Worm (Caenorhabditis elegans) whole organism, L4 larva: ENCODE data around the gene gei-13.

Experiments used
- D1046.2 ChIP-seq: fragments of 200-800 bp; sonication (Bioruptor generic); IDR thresholded peaks from 2 replicates; pipeline ENCODE4 v1.3.6; 2022; ENCODE audit warnings: missing genetic modification characterization, missing compliant biosample characterization
- R02D3.7 ChIP-seq: fragments of 150-350 bp; sonication (generic microtip); optimal IDR thresholded peaks from 3 replicates; lab custom pipeline; 2014; ENCODE audit warnings: missing biosample characterization, missing genetic modification characterization
- Y48G9A.11 ChIP-seq: fragments of 200-800 bp; sonication (Bioruptor generic); IDR thresholded peaks from 2 replicates; pipeline ENCODE4 v1.3.6; 2022; ENCODE audit warnings: missing genetic modification reagents, missing genetic modification characterization, missing compliant biosample characterization
- Y75B8A.6 ChIP-seq: fragments of 200-800 bp; sonication (Bioruptor generic); IDR thresholded peaks from 2 replicates; pipeline ENCODE4 v1.3.6; 2022; ENCODE audit warnings: missing genetic modification reagents, missing genetic modification characterization, missing compliant biosample characterization
- ZK337.2 ChIP-seq: fragments of 200-800 bp; sonication (Bioruptor generic); IDR thresholded peaks from 2 replicates; pipeline ENCODE4 v1.3.6; 2022; ENCODE audit warnings: missing genetic modification reagents, missing genetic modification characterization, missing compliant biosample characterization
- aha-1 ChIP-seq: fragments of 150-350 bp; peaks from one replicate; lab custom pipeline; 2014; ENCODE audit warnings: missing biosample characterization, missing genetic modification characterization
- aly-2 ChIP-seq: sonication (generic microtip); optimal IDR thresholded peaks from 2 replicates; lab custom pipeline; 2018; ENCODE audit warnings: missing biosample characterization, missing genetic modification characterization
- attf-4 ChIP-seq: sonication (generic microtip); optimal IDR thresholded peaks from 3 replicates; lab custom pipeline; 2017; ENCODE audit warnings: missing biosample characterization, missing genetic modification characterization
- ceh-32 ChIP-seq: sonication (generic microtip); optimal IDR thresholded peaks from 2 replicates; lab custom pipeline; 2016; ENCODE audit warnings: mild to moderate bottlenecking, missing genetic modification characterization, missing compliant biosample characterization; ENCODE audit not compliant: poor library complexity
- cey-2 ChIP-seq: sonication (generic microtip); optimal IDR thresholded peaks from 3 replicates; lab custom pipeline; 2017; ENCODE audit warnings: missing genetic modification characterization, mild to moderate bottlenecking, missing compliant biosample characterization, antibody characterized with exemption, borderline replicate concordance; ENCODE audit not compliant: insufficient read depth
- daf-12 ChIP-seq: fragments of 150-350 bp; optimal IDR thresholded peaks from 2 replicates; lab custom pipeline; 2014; ENCODE audit warnings: missing biosample characterization, missing genetic modification reagents, missing genetic modification characterization
- daf-19 ChIP-seq: fragments of 200-800 bp; sonication (Bioruptor generic); conservative IDR thresholded peaks from 2 replicates; pipeline ENCODE4 v1.3.6; 2022; ENCODE audit warnings: missing genetic modification characterization, missing compliant biosample characterization
- dmd-9 ChIP-seq: fragments of 200-800 bp; sonication (Bioruptor generic); IDR thresholded peaks from 2 replicates; pipeline ENCODE4 v1.3.6; 2022; ENCODE audit warnings: missing genetic modification reagents, missing genetic modification characterization, missing compliant biosample characterization
- dpl-1 ChIP-seq: fragments of 150-350 bp; optimal IDR thresholded peaks from 2 replicates; lab custom pipeline; 2014; ENCODE audit warnings: missing biosample characterization, missing genetic modification reagents, missing genetic modification characterization
- hlh-30 ChIP-seq: sonication (generic microtip); optimal IDR thresholded peaks from 2 replicates; lab custom pipeline; 2017; ENCODE audit warnings: antibody characterized with exemption, mild to moderate bottlenecking, missing genetic modification characterization, missing compliant biosample characterization; ENCODE audit not compliant: insufficient read depth
- lin-29 ChIP-seq: fragments of 200-800 bp; sonication (Bioruptor generic); IDR thresholded peaks from 2 replicates; pipeline ENCODE4 v1.3.6; 2022; ENCODE audit warnings: missing genetic modification reagents, missing genetic modification characterization, missing compliant biosample characterization
- lin-39 ChIP-seq: fragments of 150-350 bp; optimal IDR thresholded peaks from 2 replicates; lab custom pipeline; 2014; ENCODE audit warnings: missing biosample characterization, missing genetic modification reagents, missing genetic modification characterization
- lsy-2 ChIP-seq, 2 experiments: fragments of 150-350 bp in 1 of 2; sonication (generic microtip) in 1 of 2; optimal IDR thresholded peaks; 2 replicates each; lab custom pipeline; 2014 to 2017; ENCODE audit warnings: missing biosample characterization in 2 of 2, missing genetic modification characterization in 2 of 2
- mdl-1 ChIP-seq, 2 experiments: fragments of 150-350 bp in 1 of 2; sonication (generic microtip) in 1 of 2; optimal IDR thresholded peaks; 2 replicates each; lab custom pipeline; 2014 to 2017; ENCODE audit warnings: missing biosample characterization in 2 of 2, missing genetic modification characterization in 2 of 2
- mdt-29 ChIP-seq: fragments of 200-800 bp; sonication (Bioruptor generic); IDR thresholded peaks from 2 replicates; pipeline ENCODE4 v1.3.6; 2022; ENCODE audit warnings: missing genetic modification reagents, missing genetic modification characterization, missing compliant biosample characterization
- mep-1 ChIP-seq: fragments of 150-350 bp; sonication (generic microtip); optimal IDR thresholded peaks from 3 replicates; lab custom pipeline; 2014; ENCODE audit warnings: missing biosample characterization, missing genetic modification characterization
- mes-2 ChIP-seq: sonication (generic microtip); optimal IDR thresholded peaks from 2 replicates; lab custom pipeline; 2016; ENCODE audit warnings: missing genotype, mild to moderate bottlenecking, missing genetic modification characterization, missing compliant biosample characterization; ENCODE audit not compliant: poor library complexity, severe bottlenecking
- mxl-2 ChIP-seq: fragments of 200-800 bp; sonication (Bioruptor generic); conservative IDR thresholded peaks from 2 replicates; pipeline ENCODE4 v1.3.6; 2022; ENCODE audit warnings: missing genetic modification reagents, missing genetic modification characterization, missing compliant biosample characterization
- nhr-111 ChIP-seq: fragments of 200-800 bp; sonication (Bioruptor generic); optimal IDR thresholded peaks from 2 replicates; lab custom pipeline; 2018; ENCODE audit warnings: mild to moderate bottlenecking, missing genetic modification characterization, missing compliant biosample characterization
- nhr-237 ChIP-seq: sonication (generic microtip); optimal IDR thresholded peaks from 2 replicates; lab custom pipeline; 2017; ENCODE audit warnings: missing biosample characterization, missing genetic modification characterization
- nhr-25 ChIP-seq: sonication (generic microtip); optimal IDR thresholded peaks from 2 replicates; lab custom pipeline; 2017; ENCODE audit warnings: missing genetic modification characterization, mild to moderate bottlenecking, missing compliant biosample characterization, antibody characterized with exemption, moderate library complexity, borderline replicate concordance; ENCODE audit not compliant: insufficient read depth
- nhr-28 ChIP-seq: fragments of 150-350 bp; optimal IDR thresholded peaks from 2 replicates; lab custom pipeline; 2014; ENCODE audit warnings: missing biosample characterization, missing genetic modification characterization
- nhr-48 ChIP-seq: sonication (generic microtip); optimal IDR thresholded peaks from 2 replicates; lab custom pipeline; 2016; ENCODE audit warnings: mild to moderate bottlenecking, missing genetic modification characterization, missing compliant biosample characterization
- nhr-77 ChIP-seq: fragments of 150-350 bp; optimal IDR thresholded peaks from 2 replicates; lab custom pipeline; 2014; ENCODE audit warnings: missing biosample characterization, missing genetic modification characterization
- php-3 ChIP-seq: fragments of 200-800 bp; sonication (Bioruptor generic); IDR thresholded peaks from 2 replicates; pipeline ENCODE4 v1.3.6; 2022; ENCODE audit warnings: missing genetic modification reagents, missing genetic modification characterization, missing compliant biosample characterization
- rbr-2 ChIP-seq: sonication (generic microtip); optimal IDR thresholded peaks from 2 replicates; lab custom pipeline; 2016; ENCODE audit warnings: missing genotype, missing genetic modification characterization, missing compliant biosample characterization
- saeg-2 ChIP-seq: fragments of 200-800 bp; sonication (Bioruptor generic); IDR thresholded peaks from 2 replicates; pipeline ENCODE4 v1.3.6; 2022; ENCODE audit warnings: missing genetic modification reagents, missing genetic modification characterization, missing compliant biosample characterization
- sdz-12 ChIP-seq: fragments of 200-800 bp; sonication (Bioruptor generic); optimal IDR thresholded peaks from 2 replicates; lab custom pipeline; 2018; ENCODE audit warnings: mild to moderate bottlenecking, missing genetic modification characterization, missing compliant biosample characterization
- set-16 ChIP-seq: fragments of 200-800 bp; sonication (Bioruptor generic); IDR thresholded peaks from 2 replicates; pipeline ENCODE4 v1.3.6; 2022; ENCODE audit warnings: missing genetic modification reagents, missing genetic modification characterization, missing compliant biosample characterization
- snpc-1.2 ChIP-seq: fragments of 200-800 bp; sonication (Bioruptor generic); IDR thresholded peaks from 2 replicates; pipeline ENCODE4 v1.3.6; 2022; ENCODE audit warnings: missing genetic modification reagents, missing genetic modification characterization, missing compliant biosample characterization
- tag-97 ChIP-seq: fragments of 200-800 bp; sonication (Bioruptor generic); IDR thresholded peaks from 2 replicates; pipeline ENCODE4 v1.3.6; 2022; ENCODE audit warnings: missing genetic modification characterization, missing compliant biosample characterization
- tra-1 ChIP-seq: fragments of 200-800 bp; sonication (Bioruptor generic); IDR thresholded peaks from 2 replicates; pipeline ENCODE4 v1.3.6; 2022; ENCODE audit warnings: missing genetic modification reagents, missing genetic modification characterization, missing compliant biosample characterization
- unc-130 ChIP-seq: sonication (generic microtip); optimal IDR thresholded peaks from 2 replicates; lab custom pipeline; 2016; ENCODE audit warnings: missing genetic modification reagents, missing genetic modification characterization, missing compliant biosample characterization
- unc-62 ChIP-seq, 3 experiments: fragments of 150-350 bp in 1 of 3; sonication (generic microtip); optimal IDR thresholded peaks in 2 of 3; peaks in 1 of 3; 1 replicate in 1 of 3; 2 replicates in 2 of 3; lab custom pipeline; 2014 to 2017; ENCODE audit warnings: missing biosample characterization in 3 of 3, missing genetic modification characterization in 3 of 3, missing genetic modification reagents in 3 of 3, missing genotype in 1 of 3
- vab-7 ChIP-seq: fragments of 200-800 bp; sonication (Bioruptor generic); IDR thresholded peaks from 2 replicates; pipeline ENCODE4 v1.3.6; 2022; ENCODE audit warnings: missing genetic modification reagents, missing genetic modification characterization, missing compliant biosample characterization
- zag-1 ChIP-seq: fragments of 150-350 bp; optimal IDR thresholded peaks from 2 replicates; lab custom pipeline; 2014; ENCODE audit warnings: missing biosample characterization, missing genetic modification characterization
- zfp-2 ChIP-seq: sonication (generic microtip); optimal IDR thresholded peaks from 2 replicates; lab custom pipeline; 2016; ENCODE audit warnings: mild to moderate bottlenecking, missing genetic modification characterization, missing compliant biosample characterization
- ztf-11 ChIP-seq: fragments of 150-350 bp; optimal IDR thresholded peaks from 2 replicates; lab custom pipeline; 2014; ENCODE audit warnings: missing biosample characterization, missing genetic modification characterization
- ztf-7 ChIP-seq: fragments of 150-350 bp; optimal IDR thresholded peaks from 2 replicates; lab custom pipeline; 2014; ENCODE audit warnings: missing biosample characterization, missing genetic modification characterization

gei-13 gene

DNA sequence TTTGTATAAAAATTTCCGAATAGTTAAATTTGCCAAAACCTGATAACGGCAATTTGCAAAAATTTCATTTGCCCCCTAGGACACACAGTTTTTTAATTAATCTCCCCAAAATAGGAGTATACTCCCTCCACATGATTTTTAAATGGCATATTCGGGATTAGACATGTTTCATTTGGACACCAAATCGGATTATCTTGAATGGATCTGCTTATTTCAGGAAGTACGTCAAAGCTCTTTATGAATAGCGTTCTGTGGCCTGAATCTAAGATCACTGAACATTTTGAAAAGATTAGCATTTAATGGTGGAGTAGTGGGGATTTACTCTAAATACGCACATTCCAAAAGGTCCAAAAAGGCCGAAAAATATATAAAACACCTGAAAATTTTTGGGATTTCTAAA, 21.7 kb upstream of the gei-13 start:
- TF ChIP-seq tra-1 (GFP tag; lab: Robert Waterston, UW): no peak

- TF ChIP-seq cey-2 (tag; lab: Kevin White, UChicago) (no peak), lin-29 (GFP tag; lab: Robert Waterston, UW) (no peak), lin-39 (no peak), nhr-48 (tag; lab: Kevin White, UChicago) (no peak), saeg-2 (no peak), D1046.2 (GFP tag; lab: Robert Waterston, UW) (no peak), lsy-2 (tag; optimal IDR thresholded peaks at IDR 0.05; lab: Kevin White, UChicago) (no peak), R02D3.7 (tag; lab: Kevin White, UChicago) (no peak), Y48G9A.11 (GFP tag; lab: Robert Waterston, UW) (no peak), mdt-29 (GFP tag; lab: Robert Waterston, UW) (no peak), nhr-28 (tag; lab: Kevin White, UChicago) (no peak), mdl-1 (tag; optimal IDR thresholded peaks at IDR 0.05; lab: Kevin White, UChicago) (no peak), vab-7 (GFP tag; lab: Robert Waterston, UW) (no peak), nhr-77 (tag; lab: Kevin White, UChicago) (no peak), ztf-11 (tag; lab: Kevin White, UChicago) (no peak)
- TF ChIP-seq, all 104 proteins: peak for 0
These were observed 18.9 kb upstream of the gei-13 start, which contains the start of gene C15H7.4 for ce11 chrIII:9655802-9656201. Gene C15H7.4 (minus strand): TSS chrIII:9655902.

- TF ChIP-seq daf-19 (GFP tag; lab: Robert Waterston, UW) (no peak), snpc-1.2 (GFP tag; lab: Robert Waterston, UW) (no peak), zfp-2 (no peak), Y75B8A.6 (GFP tag; lab: Robert Waterston, UW) (no peak), mes-2 (tag; lab: Kevin White, UChicago) (no peak), mdt-29 (GFP tag; lab: Robert Waterston, UW) (no peak), ZK337.2 (no peak), aly-2 (tag; lab: Kevin White, UChicago) (no peak), tag-97 (GFP tag; lab: Robert Waterston, UW) (no peak), zag-1 (no peak), nhr-25 (no peak), ztf-7 (no peak), ceh-32 (tag; lab: Kevin White, UChicago) (no peak), unc-130 (GFP tag; lab: Kevin White, UChicago) (no peak), php-3 (GFP tag; lab: Robert Waterston, UW) (no peak), nhr-77 (tag; lab: Kevin White, UChicago) (no peak), set-16 (no peak), nhr-237 (tag; lab: Kevin White, UChicago) (no peak), nhr-111 (GFP tag; lab: Kevin White, UChicago) (no peak), dmd-9 (GFP tag; lab: Robert Waterston, UW) (no peak)
These were observed 15.0 kb upstream of the gei-13 start, which contains the start of gene C15H7.3 for ce11 chrIII:9651871-9652270. Gene C15H7.3 (minus strand): TSS chrIII:9651971.

DNA sequence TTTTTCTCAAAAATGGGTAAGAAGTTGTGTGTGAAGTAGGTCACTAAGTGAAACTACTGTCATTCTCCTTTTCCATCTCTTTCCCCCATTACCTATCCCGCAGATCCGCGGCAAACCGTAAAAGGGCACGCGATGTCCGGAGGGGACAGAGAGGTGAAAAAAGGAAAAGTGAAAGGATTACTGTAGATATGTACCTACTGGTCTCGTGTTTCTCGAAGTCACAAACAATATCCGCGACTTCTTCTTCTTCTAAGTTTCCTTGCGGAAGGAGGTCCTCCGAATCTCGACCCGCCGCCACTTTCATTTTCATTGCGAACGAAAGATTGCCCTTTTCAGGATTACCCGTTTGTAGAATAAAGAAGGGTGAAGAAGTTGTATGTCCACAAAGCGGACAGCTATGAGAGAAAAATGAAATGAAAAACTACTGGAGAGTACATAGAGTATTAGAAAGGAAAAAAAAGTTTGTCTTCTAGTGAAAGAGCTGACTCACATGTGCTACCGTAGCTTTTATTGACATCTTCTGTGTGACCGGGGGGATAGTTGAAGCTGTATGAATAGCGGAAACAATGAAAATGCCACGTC, 9.6 kb upstream of the gei-13 start:
- TF ChIP-seq mes-2 (tag; lab: Kevin White, UChicago) (no peak), aha-1 (tag; lab: Kevin White, UChicago) (peak; percentile 23), mxl-2 (no peak), daf-12 (tag; lab: Kevin White, UChicago) (no peak), mdl-1 (tag; optimal IDR thresholded peaks at IDR 0.05; lab: Kevin White, UChicago) (peak in 1 of 2 experiments; percentile 19), hlh-30 (tag; lab: Kevin White, UChicago) (peak; percentile 43), unc-62 (GFP tag; optimal IDR thresholded peaks at IDR 0.05 in 1 of 2; lab: Kevin White, UChicago) (peak in 1 of 2 experiments; percentile 93), unc-62 (tag; optimal IDR thresholded peaks at IDR 0.05; lab: Kevin White, UChicago) (no peak), mep-1 (tag; lab: Kevin White, UChicago) (no peak), rbr-2 (tag; lab: Kevin White, UChicago) (no peak), attf-4 (tag; lab: Kevin White, UChicago) (no peak), tag-97 (GFP tag; lab: Robert Waterston, UW) (no peak), ztf-7 (no peak), nhr-111 (GFP tag; lab: Kevin White, UChicago) (no peak), dpl-1 (GFP tag; lab: Kevin White, UChicago) (no peak), sdz-12 (GFP tag; lab: Kevin White, UChicago) (no peak), lin-39 (no peak), nhr-28 (tag; lab: Kevin White, UChicago) (peak; percentile 53), ceh-32 (tag; lab: Kevin White, UChicago) (no peak), unc-130 (GFP tag; lab: Kevin White, UChicago) (no peak)
